Worm (Caenorhabditis elegans) whole organism, L3 larva: Measurements from ENCODE around the gene twk-43.

Experiments used
- ama-1 ChIP-seq: fragments of 150-350 bp; optimal IDR thresholded peaks from 2 replicates; lab custom pipeline; 2018
- egl-5 ChIP-seq: fragments of 150-350 bp; optimal IDR thresholded peaks from 2 replicates; lab custom pipeline; 2017; ENCODE audit warnings: missing biosample characterization, missing genetic modification reagents, missing genetic modification characterization, inconsistent platforms
- pqm-1 ChIP-seq: fragments of 150-350 bp; optimal IDR thresholded peaks from 2 replicates; lab custom pipeline; 2017; ENCODE audit warnings: missing biosample characterization, missing genetic modification characterization, inconsistent platforms
- zag-1 ChIP-seq: fragments of 150-350 bp; optimal IDR thresholded peaks from 2 replicates; lab custom pipeline; 2014; ENCODE audit warnings: missing biosample characterization, missing genetic modification characterization

ce11 chrV:13352415-13352814, 6.3 kb downstream of the twk-43 start:
- no peak for TF ChIP-seq pqm-1 (tag; lab: Kevin White, UChicago)
- no peak for TF ChIP-seq zag-1 (tag; lab: Kevin White, UChicago)
- no peak for TF ChIP-seq ama-1
- no peak for TF ChIP-seq egl-5 (tag; lab: Kevin White, UChicago)
